Worm (Caenorhabditis elegans) whole organism, L1 larva: ENCODE measurements around the gene F52B10.3.

ENCODE experiments used
- C16A3.4 ChIP-seq: fragments of 150-350 bp; optimal IDR thresholded peaks from 2 replicates; lab custom pipeline; 2014; ENCODE audit warnings: missing biosample characterization, missing genetic modification characterization
- Y116A8C.19 ChIP-seq: sonication (generic microtip); optimal IDR thresholded peaks from 2 replicates; lab custom pipeline; 2016; ENCODE audit warnings: missing compliant biosample characterization, missing genetic modification characterization, borderline replicate concordance
- alr-1 ChIP-seq: fragments of 200-800 bp; sonication (Bioruptor generic); optimal IDR thresholded peaks from 2 replicates; lab custom pipeline; 2018; ENCODE audit warnings: borderline replicate concordance, mild to moderate bottlenecking, missing genetic modification characterization, missing compliant biosample characterization
- aly-2 ChIP-seq: fragments of 150-350 bp; optimal IDR thresholded peaks from 2 replicates; lab custom pipeline; 2014; ENCODE audit warnings: missing biosample characterization, missing genetic modification characterization
- blmp-1 ChIP-seq: fragments of 150-350 bp; optimal IDR thresholded peaks from 2 replicates; lab custom pipeline; 2014; ENCODE audit warnings: missing biosample characterization, missing genetic modification characterization
- ceh-8 ChIP-seq: fragments of 200-800 bp; sonication (Bioruptor generic); optimal IDR thresholded peaks from 2 replicates; lab custom pipeline; 2018; ENCODE audit warnings: mild to moderate bottlenecking, missing genetic modification characterization, moderate library complexity, missing compliant biosample characterization
- ceh-88 ChIP-seq: fragments of 200-800 bp; sonication (Bioruptor generic); IDR thresholded peaks from 2 replicates; pipeline ENCODE4 v1.3.6; 2022; ENCODE audit warnings: missing genetic modification characterization, missing compliant biosample characterization
- dsc-1 ChIP-seq: sonication (generic microtip); optimal IDR thresholded peaks from 2 replicates; lab custom pipeline; 2016; ENCODE audit warnings: mild to moderate bottlenecking, missing genetic modification characterization, missing compliant biosample characterization
- efl-1 ChIP-seq, 4 experiments: fragments of 150-350 bp; optimal IDR thresholded peaks in 3 of 4; peaks in 1 of 4; 1 replicate in 1 of 4; 2 replicates in 3 of 4; lab custom pipeline; 2014; ENCODE audit warnings: missing biosample characterization in 2 of 4, missing genetic modification characterization in 2 of 4, missing genetic modification reagents in 2 of 4
- efl-3 ChIP-seq: fragments of 200-800 bp; sonication (Bioruptor generic); optimal IDR thresholded peaks from 2 replicates; lab custom pipeline; 2018; ENCODE audit warnings: mild to moderate bottlenecking, missing genetic modification characterization, missing compliant biosample characterization
- elt-3 ChIP-seq, 6 experiments: fragments of 150-350 bp in 1 of 6; sonication (generic microtip); optimal IDR thresholded peaks; 2 replicates each; lab custom pipeline; 2017 to 2018; ENCODE audit warnings: missing biosample characterization in 6 of 6, missing genetic modification characterization in 6 of 6, inconsistent platforms in 1 of 6
- fos-1 ChIP-seq: fragments of 150-350 bp; optimal IDR thresholded peaks from 2 replicates; lab custom pipeline; 2014; ENCODE audit warnings: missing biosample characterization, missing genetic modification characterization
- grh-1 ChIP-seq: fragments of 200-800 bp; sonication (Bioruptor generic); IDR thresholded peaks from 2 replicates; pipeline ENCODE4 v1.3.6; 2022; ENCODE audit warnings: missing genetic modification reagents, missing genetic modification characterization, missing compliant biosample characterization
- irx-1 ChIP-seq: sonication (generic microtip); optimal IDR thresholded peaks from 2 replicates; lab custom pipeline; 2016; ENCODE audit warnings: missing genetic modification characterization, missing compliant biosample characterization
- isw-1 ChIP-seq: fragments of 200-800 bp; sonication (Bioruptor generic); IDR thresholded peaks from 2 replicates; pipeline ENCODE4 v1.3.6; 2022; ENCODE audit warnings: missing genetic modification characterization, missing compliant biosample characterization
- lin-14 ChIP-seq: fragments of 200-800 bp; sonication (Bioruptor generic); optimal IDR thresholded peaks from 2 replicates; lab custom pipeline; 2018; ENCODE audit warnings: mild to moderate bottlenecking, missing genetic modification characterization, moderate library complexity, missing compliant biosample characterization
- lin-15B ChIP-seq: fragments of 150-350 bp; sonication (generic microtip); optimal IDR thresholded peaks from 3 replicates; lab custom pipeline; 2014; ENCODE audit warnings: missing biosample characterization, missing genetic modification characterization
- lsy-2 ChIP-seq, 2 experiments: fragments of 150-350 bp; optimal IDR thresholded peaks; 2 replicates each; lab custom pipeline; 2014; ENCODE audit warnings: missing biosample characterization in 2 of 2, missing genetic modification characterization in 2 of 2
- mep-1 ChIP-seq: fragments of 150-350 bp; optimal IDR thresholded peaks from 2 replicates; lab custom pipeline; 2014; ENCODE audit warnings: missing biosample characterization, missing genetic modification characterization
- nhr-20 ChIP-seq: sonication (generic microtip); optimal IDR thresholded peaks from 2 replicates; lab custom pipeline; 2016; ENCODE audit warnings: mild to moderate bottlenecking, missing genetic modification characterization, missing compliant biosample characterization
- nhr-28 ChIP-seq: fragments of 150-350 bp; optimal IDR thresholded peaks from 2 replicates; lab custom pipeline; 2014; ENCODE audit warnings: missing biosample characterization, missing genetic modification characterization
- nhr-71 ChIP-seq: sonication (generic microtip); optimal IDR thresholded peaks from 2 replicates; lab custom pipeline; 2016; ENCODE audit warnings: mild to moderate bottlenecking, missing genetic modification characterization, moderate library complexity, missing compliant biosample characterization
- nhr-77 ChIP-seq: fragments of 150-350 bp; optimal IDR thresholded peaks from 2 replicates; lab custom pipeline; 2014; ENCODE audit warnings: missing biosample characterization, missing genetic modification characterization
- nhr-85 ChIP-seq: sonication (generic microtip); peaks from one replicate; lab custom pipeline; 2016; ENCODE audit warnings: missing genetic modification characterization, inconsistent platforms, missing compliant biosample characterization
- pag-3 ChIP-seq: sonication (generic microtip); optimal IDR thresholded peaks from 2 replicates; lab custom pipeline; 2017; ENCODE audit warnings: missing genetic modification characterization, mild to moderate bottlenecking, missing compliant biosample characterization, antibody characterized with exemption, borderline replicate concordance; ENCODE audit not compliant: insufficient read depth
- pqm-1 ChIP-seq: sonication (generic microtip); optimal IDR thresholded peaks from 3 replicates; lab custom pipeline; 2017; ENCODE audit warnings: missing biosample characterization, missing genetic modification characterization
- rnt-1 ChIP-seq: sonication (generic microtip); optimal IDR thresholded peaks from 2 replicates; lab custom pipeline; 2016; ENCODE audit warnings: mild to moderate bottlenecking, missing genetic modification characterization, moderate library complexity, missing compliant biosample characterization
- snpc-4 ChIP-seq: fragments of 150-350 bp; optimal IDR thresholded peaks from 2 replicates; lab custom pipeline; 2014; ENCODE audit warnings: missing biosample characterization, missing genetic modification characterization
- snu-23 ChIP-seq: sonication (generic microtip); optimal IDR thresholded peaks from 2 replicates; lab custom pipeline; 2016; ENCODE audit warnings: missing genetic modification characterization, missing compliant biosample characterization
- sup-37 ChIP-seq: fragments of 200-800 bp; sonication (Bioruptor generic); optimal IDR thresholded peaks from 2 replicates; lab custom pipeline; 2018; ENCODE audit warnings: mild to moderate bottlenecking, missing genetic modification characterization, missing compliant biosample characterization
- swsn-7 ChIP-seq: sonication (generic microtip); optimal IDR thresholded peaks from 2 replicates; lab custom pipeline; 2016; ENCODE audit warnings: missing genetic modification characterization, missing compliant biosample characterization
- unc-30 ChIP-seq: sonication (generic microtip); optimal IDR thresholded peaks from 2 replicates; lab custom pipeline; 2017; ENCODE audit warnings: missing biosample characterization, missing genetic modification characterization
- unc-62 ChIP-seq: fragments of 150-350 bp; optimal IDR thresholded peaks from 2 replicates; lab custom pipeline; 2014; ENCODE audit warnings: missing biosample characterization, missing genetic modification reagents, missing genetic modification characterization
- unc-86 ChIP-seq: sonication (generic microtip); optimal IDR thresholded peaks from 2 replicates; lab custom pipeline; 2016; ENCODE audit warnings: missing genetic modification characterization, missing compliant biosample characterization
- unc-98 ChIP-seq: fragments of 200-800 bp; sonication (Bioruptor generic); IDR thresholded peaks from 2 replicates; pipeline ENCODE4 v1.3.6; 2022; ENCODE audit warnings: missing genetic modification characterization, missing compliant biosample characterization
- zip-4 ChIP-seq: fragments of 200-800 bp; sonication (Bioruptor generic); optimal IDR thresholded peaks from 2 replicates; lab custom pipeline; 2018; ENCODE audit warnings: mild to moderate bottlenecking, missing genetic modification characterization, moderate library complexity, missing compliant biosample characterization
- ztf-4 ChIP-seq: fragments of 150-350 bp; optimal IDR thresholded peaks from 2 replicates; lab custom pipeline; 2014; ENCODE audit warnings: missing biosample characterization, missing genetic modification characterization

F52B10.3 gene

DNA sequence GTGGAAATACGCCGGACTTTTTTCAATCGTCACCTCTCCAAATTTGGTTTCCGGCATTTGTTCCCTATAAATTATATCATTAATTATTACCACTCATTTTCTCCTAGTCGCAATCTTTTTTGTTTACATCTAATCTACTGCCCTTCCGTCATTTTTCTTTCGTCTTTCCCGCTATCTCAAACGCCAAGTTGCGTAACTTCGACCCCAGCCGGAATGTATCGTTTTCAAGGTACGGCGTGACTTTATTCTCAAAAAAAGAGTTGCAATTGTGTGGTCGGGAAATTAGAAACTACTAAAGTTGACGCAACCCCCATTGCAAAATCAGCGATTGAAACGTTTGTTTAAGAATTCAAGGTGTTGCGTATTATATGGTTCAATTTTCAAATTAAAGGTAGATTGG lies 21.3 kb upstream of the F52B10.3 start:
- TF ChIP-seq isw-1 (GFP tag; lab: Robert Waterston, UW) (no peak), snpc-4 (tag; lab: Kevin White, UChicago) (no peak), lsy-2 (tag; optimal IDR thresholded peaks at IDR 0.05; lab: Kevin White, UChicago) (no peak), efl-3 (no peak), lin-15B (no peak), alr-1 (tag; lab: Kevin White, UChicago) (no peak), swsn-7 (no peak), Y116A8C.19 (tag; lab: Kevin White, UChicago) (no peak), irx-1 (tag; lab: Kevin White, UChicago) (no peak), unc-98 (GFP tag; lab: Robert Waterston, UW) (no peak), pqm-1 (tag; lab: Kevin White, UChicago) (no peak), ceh-88 (no peak), nhr-71 (tag; lab: Kevin White, UChicago) (no peak), fos-1 (no peak), unc-62 (no peak), rnt-1 (no peak), sup-37 (GFP tag; lab: Kevin White, UChicago) (no peak), zip-4 (GFP tag; lab: Kevin White, UChicago) (no peak), nhr-77 (tag; lab: Kevin White, UChicago) (no peak), nhr-28 (tag; lab: Kevin White, UChicago) (no peak)
- TF ChIP-seq, all 84 proteins: peak for 0

DNA sequence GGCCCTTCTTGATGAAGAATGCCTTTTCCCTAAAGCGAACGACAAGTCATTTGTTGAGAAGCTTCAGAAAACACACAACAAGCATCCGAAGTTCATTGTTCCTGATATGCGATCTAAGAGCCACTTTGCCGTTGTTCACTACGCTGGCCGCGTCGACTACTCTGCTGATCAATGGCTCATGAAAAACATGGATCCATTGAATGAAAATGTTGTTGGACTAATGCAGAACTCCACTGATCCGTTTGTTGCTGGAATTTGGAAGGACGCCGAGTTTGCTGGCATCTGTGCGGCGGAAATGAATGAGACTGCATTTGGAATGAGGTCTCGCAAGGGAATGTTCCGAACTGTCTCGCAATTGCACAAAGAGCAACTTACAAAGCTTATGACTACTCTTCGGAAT lies 14.5 kb upstream of the F52B10.3 start:
- no peak for TF ChIP-seq efl-1 (optimal IDR thresholded peaks at IDR 0.05; lab: Kevin White, UChicago)
- peak in 1 of 2 experiments; percentile 58 for TF ChIP-seq efl-1 (GFP tag; optimal IDR thresholded peaks at IDR 0.05 in 1 of 2; lab: Kevin White, UChicago)
- no peak for TF ChIP-seq nhr-28 (tag; lab: Kevin White, UChicago)
- no peak for TF ChIP-seq efl-3

DNA sequence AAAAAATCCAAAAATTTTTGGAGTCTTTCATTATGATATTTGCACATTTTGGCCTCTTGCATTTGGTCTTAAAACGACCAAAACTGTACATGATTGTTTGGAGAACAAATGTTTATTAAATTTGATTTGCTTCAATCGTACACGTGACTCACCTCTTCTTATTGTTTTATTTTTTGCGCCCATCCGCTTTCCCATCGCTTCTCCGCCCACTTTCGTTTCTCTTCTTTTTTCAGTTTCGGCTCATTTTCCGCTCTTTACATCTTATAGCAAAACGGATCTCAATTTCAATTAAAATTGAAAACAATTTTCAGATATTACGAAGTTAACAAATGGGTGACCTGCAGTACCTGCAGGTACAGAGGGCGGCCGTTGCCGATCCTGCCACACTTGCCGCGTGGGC lies 11.1 kb upstream of the F52B10.3 start, which contains the start of gene nmy-1:
TSS of gene nmy-1 (plus strand) at position 301 of the 400 bp plus-strand sequence.
- TF ChIP-seq unc-30 (tag; lab: Kevin White, UChicago) = no peak
- TF ChIP-seq grh-1 = no peak
- no peak for TF ChIP-seq unc-86 (tag; lab: Kevin White, UChicago)
- TF ChIP-seq ceh-88 = no peak
- no peak for TF ChIP-seq dsc-1 (tag; lab: Kevin White, UChicago)
- no peak for TF ChIP-seq snpc-4 (tag; lab: Kevin White, UChicago)
- TF ChIP-seq ztf-4 = no peak
- TF ChIP-seq nhr-77 (tag; lab: Kevin White, UChicago) = no peak
- TF ChIP-seq aly-2 (tag; lab: Kevin White, UChicago) = no peak
- TF ChIP-seq, all 84 proteins: peak for 0

DNA sequence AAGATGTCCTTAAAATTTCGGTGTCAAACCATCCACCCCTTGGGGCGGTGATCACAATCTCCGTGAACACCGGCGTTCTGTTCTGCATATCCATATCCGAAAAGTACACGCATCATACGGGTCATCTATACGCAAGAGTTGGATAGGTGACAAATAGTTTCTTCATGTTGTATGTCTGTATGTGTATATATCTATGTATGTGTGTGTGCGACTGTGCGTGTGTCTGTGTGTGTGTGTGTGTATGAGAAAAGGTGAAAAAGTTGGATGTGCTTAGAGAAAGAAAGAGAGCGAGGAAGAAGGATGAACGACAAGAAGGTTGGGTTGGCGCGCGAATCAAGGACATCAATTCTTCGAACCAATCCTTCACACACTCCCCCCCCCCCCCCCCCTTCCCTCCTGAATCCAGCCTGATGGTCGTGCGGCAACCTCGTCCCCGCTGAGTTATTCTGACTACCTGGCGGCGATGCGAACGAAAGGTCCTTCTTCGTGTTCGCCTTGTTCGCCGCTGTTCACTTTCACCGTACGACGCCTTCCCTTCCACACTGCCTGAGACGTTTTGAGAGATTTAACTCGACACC lies 9.2 kb upstream of the F52B10.3 start:
- peak; percentile 8 for TF ChIP-seq nhr-20 (tag; lab: Kevin White, UChicago)
- TF ChIP-seq lin-14 (GFP tag; lab: Kevin White, UChicago) = peak; percentile 81
- TF ChIP-seq aly-2 (tag; lab: Kevin White, UChicago) = no peak
- TF ChIP-seq C16A3.4 = peak; percentile 14
- TF ChIP-seq grh-1 = peak; percentile 45; the same call in 1 of the 2 replicates
- no peak for TF ChIP-seq pag-3 (tag; lab: Kevin White, UChicago)
- TF ChIP-seq mep-1 (tag; lab: Kevin White, UChicago) = peak; percentile 57
- TF ChIP-seq blmp-1 = peak; percentile 76
- TF ChIP-seq nhr-71 (tag; lab: Kevin White, UChicago) = peak; percentile 19
- TF ChIP-seq elt-3 (tag; optimal IDR thresholded peaks at IDR 0.05; lab: Kevin White, UChicago) = peak in 2 of 6 experiments; percentile 8 to 54
- TF ChIP-seq ceh-8 (GFP tag; lab: Kevin White, UChicago) = no peak
- peak; percentile 49 for TF ChIP-seq snu-23 (GFP tag; lab: Kevin White, UChicago)
- peak; percentile 87 for TF ChIP-seq nhr-85 (tag; lab: Kevin White, UChicago)
- no peak for TF ChIP-seq sup-37 (GFP tag; lab: Kevin White, UChicago)
- peak; percentile 17 for TF ChIP-seq rnt-1
